Worm (Caenorhabditis elegans) whole organism, L4 larva: ENCODE results near the gene C44C10.12.

Experiments
- D1046.2 ChIP-seq: fragments of 200-800 bp; sonication (Bioruptor generic); IDR thresholded peaks from 2 replicates; pipeline ENCODE4 v1.3.6; 2022; ENCODE audit warnings: missing genetic modification characterization, missing compliant biosample characterization
- F10B5.3 ChIP-seq: sonication (generic microtip); optimal IDR thresholded peaks from 2 replicates; lab custom pipeline; 2016; ENCODE audit warnings: mild to moderate bottlenecking, missing genetic modification characterization, missing compliant biosample characterization
- F49E8.2 ChIP-seq: sonication (generic microtip); optimal IDR thresholded peaks from 2 replicates; lab custom pipeline; 2016; ENCODE audit warnings: missing compliant biosample characterization, mild to moderate bottlenecking, missing genetic modification characterization, borderline replicate concordance
- T26A8.4 ChIP-seq: fragments of 200-800 bp; sonication (Bioruptor generic); IDR thresholded peaks from 2 replicates; pipeline ENCODE4 v1.3.6; 2022; ENCODE audit warnings: missing genetic modification characterization, missing compliant biosample characterization
- Y48G9A.11 ChIP-seq: fragments of 200-800 bp; sonication (Bioruptor generic); IDR thresholded peaks from 2 replicates; pipeline ENCODE4 v1.3.6; 2022; ENCODE audit warnings: missing genetic modification reagents, missing genetic modification characterization, missing compliant biosample characterization
- Y5F2A.4 ChIP-seq: fragments of 200-800 bp; sonication (Bioruptor generic); optimal IDR thresholded peaks from 2 replicates; lab custom pipeline; 2018; ENCODE audit warnings: mild to moderate bottlenecking, missing genetic modification characterization, missing compliant biosample characterization
- ZK337.2 ChIP-seq: fragments of 200-800 bp; sonication (Bioruptor generic); IDR thresholded peaks from 2 replicates; pipeline ENCODE4 v1.3.6; 2022; ENCODE audit warnings: missing genetic modification reagents, missing genetic modification characterization, missing compliant biosample characterization
- aha-1 ChIP-seq: fragments of 150-350 bp; peaks from one replicate; lab custom pipeline; 2014; ENCODE audit warnings: missing biosample characterization, missing genetic modification characterization
- ceh-28 ChIP-seq: fragments of 150-350 bp; optimal IDR thresholded peaks from 2 replicates; lab custom pipeline; 2014; ENCODE audit warnings: missing biosample characterization, missing genetic modification reagents, missing genetic modification characterization
- ceh-32 ChIP-seq: sonication (generic microtip); optimal IDR thresholded peaks from 2 replicates; lab custom pipeline; 2016; ENCODE audit warnings: mild to moderate bottlenecking, missing genetic modification characterization, missing compliant biosample characterization; ENCODE audit not compliant: poor library complexity
- ceh-44 ChIP-seq: fragments of 200-800 bp; sonication (Bioruptor generic); IDR thresholded peaks from 2 replicates; pipeline ENCODE4 v1.3.6; 2022; ENCODE audit warnings: missing genetic modification reagents, missing genetic modification characterization, missing compliant biosample characterization
- ces-1 ChIP-seq: fragments of 150-350 bp; sonication (generic microtip); optimal IDR thresholded peaks from 4 replicates; lab custom pipeline; 2014; ENCODE audit warnings: missing biosample characterization, missing genetic modification reagents, missing genetic modification characterization
- ctbp-1 ChIP-seq: fragments of 200-800 bp; sonication (Bioruptor generic); IDR thresholded peaks from 2 replicates; pipeline ENCODE4 v1.3.6; 2022; ENCODE audit warnings: missing genetic modification reagents, missing genetic modification characterization, missing compliant biosample characterization
- daf-12 ChIP-seq: fragments of 150-350 bp; optimal IDR thresholded peaks from 2 replicates; lab custom pipeline; 2014; ENCODE audit warnings: missing biosample characterization, missing genetic modification reagents, missing genetic modification characterization
- daf-19 ChIP-seq: fragments of 200-800 bp; sonication (Bioruptor generic); conservative IDR thresholded peaks from 2 replicates; pipeline ENCODE4 v1.3.6; 2022; ENCODE audit warnings: missing genetic modification characterization, missing compliant biosample characterization
- dmd-6 ChIP-seq: fragments of 200-800 bp; sonication (Bioruptor generic); IDR thresholded peaks from 2 replicates; pipeline ENCODE4 v1.3.6; 2022; ENCODE audit warnings: missing genetic modification reagents, missing genetic modification characterization, missing compliant biosample characterization
- dmd-9 ChIP-seq: fragments of 200-800 bp; sonication (Bioruptor generic); IDR thresholded peaks from 2 replicates; pipeline ENCODE4 v1.3.6; 2022; ENCODE audit warnings: missing genetic modification reagents, missing genetic modification characterization, missing compliant biosample characterization
- dpl-1 ChIP-seq: fragments of 150-350 bp; optimal IDR thresholded peaks from 2 replicates; lab custom pipeline; 2014; ENCODE audit warnings: missing biosample characterization, missing genetic modification reagents, missing genetic modification characterization
- duxl-1 ChIP-seq: sonication (generic microtip); optimal IDR thresholded peaks from 2 replicates; lab custom pipeline; 2016; ENCODE audit warnings: mild to moderate bottlenecking, missing genetic modification characterization, moderate library complexity, missing compliant biosample characterization; ENCODE audit not compliant: poor library complexity
- dve-1 ChIP-seq: sonication (generic microtip); optimal IDR thresholded peaks from 2 replicates; lab custom pipeline; 2017; ENCODE audit warnings: antibody characterized with exemption, mild to moderate bottlenecking, missing genetic modification characterization, missing compliant biosample characterization; ENCODE audit not compliant: insufficient read depth
- fos-1 ChIP-seq: fragments of 150-350 bp; optimal IDR thresholded peaks from 2 replicates; lab custom pipeline; 2014; ENCODE audit warnings: missing biosample characterization, missing genetic modification characterization
- gei-8 ChIP-seq: fragments of 200-800 bp; sonication (Bioruptor generic); optimal IDR thresholded peaks from 2 replicates; lab custom pipeline; 2018; ENCODE audit warnings: mild to moderate bottlenecking, missing genetic modification characterization, missing compliant biosample characterization
- hif-1 ChIP-seq, 2 experiments: sonication (generic microtip); optimal IDR thresholded peaks; 2 replicates each; lab custom pipeline; 2016 to 2017; ENCODE audit warnings: missing compliant biosample characterization in 2 of 2, missing genetic modification characterization in 2 of 2, missing genetic modification reagents in 2 of 2, missing genotype in 2 of 2, mild to moderate bottlenecking in 1 of 2
- hlh-11 ChIP-seq: fragments of 200-800 bp; sonication (Bioruptor generic); optimal IDR thresholded peaks from 2 replicates; lab custom pipeline; 2018; ENCODE audit warnings: mild to moderate bottlenecking, missing genetic modification characterization, missing compliant biosample characterization
- hlh-30 ChIP-seq: sonication (generic microtip); optimal IDR thresholded peaks from 2 replicates; lab custom pipeline; 2017; ENCODE audit warnings: antibody characterized with exemption, mild to moderate bottlenecking, missing genetic modification characterization, missing compliant biosample characterization; ENCODE audit not compliant: insufficient read depth
- hmg-1.1 ChIP-seq: fragments of 200-800 bp; sonication (Bioruptor generic); IDR thresholded peaks from 2 replicates; pipeline ENCODE4 v1.3.6; 2022; ENCODE audit warnings: missing genetic modification reagents, missing genetic modification characterization, missing compliant biosample characterization
- mdl-1 ChIP-seq, 2 experiments: fragments of 150-350 bp in 1 of 2; sonication (generic microtip) in 1 of 2; optimal IDR thresholded peaks; 2 replicates each; lab custom pipeline; 2014 to 2017; ENCODE audit warnings: missing biosample characterization in 2 of 2, missing genetic modification characterization in 2 of 2
- mxl-2 ChIP-seq: fragments of 200-800 bp; sonication (Bioruptor generic); conservative IDR thresholded peaks from 2 replicates; pipeline ENCODE4 v1.3.6; 2022; ENCODE audit warnings: missing genetic modification reagents, missing genetic modification characterization, missing compliant biosample characterization
- mxl-3 ChIP-seq: fragments of 200-800 bp; sonication (Bioruptor generic); optimal IDR thresholded peaks from 2 replicates; lab custom pipeline; 2018; ENCODE audit warnings: mild to moderate bottlenecking, missing genetic modification characterization, missing compliant biosample characterization
- nhr-10 ChIP-seq: fragments of 150-350 bp; optimal IDR thresholded peaks from 2 replicates; lab custom pipeline; 2014; ENCODE audit warnings: missing biosample characterization, missing genetic modification characterization
- nhr-11 ChIP-seq: fragments of 150-350 bp; optimal IDR thresholded peaks from 2 replicates; lab custom pipeline; 2014; ENCODE audit warnings: missing biosample characterization, missing genetic modification characterization
- nhr-25 ChIP-seq: sonication (generic microtip); optimal IDR thresholded peaks from 2 replicates; lab custom pipeline; 2017; ENCODE audit warnings: missing genetic modification characterization, mild to moderate bottlenecking, missing compliant biosample characterization, antibody characterized with exemption, moderate library complexity, borderline replicate concordance; ENCODE audit not compliant: insufficient read depth
- nhr-28 ChIP-seq: fragments of 150-350 bp; optimal IDR thresholded peaks from 2 replicates; lab custom pipeline; 2014; ENCODE audit warnings: missing biosample characterization, missing genetic modification characterization
- nhr-42 ChIP-seq: fragments of 200-800 bp; sonication (Bioruptor generic); IDR thresholded peaks from 2 replicates; pipeline ENCODE4 v1.3.6; 2022; ENCODE audit warnings: missing genetic modification characterization, missing compliant biosample characterization
- pha-4 ChIP-seq, 2 experiments: fragments of 150-350 bp in 1 of 2; fragments of 200-800 bp in 1 of 2; sonication (Bioruptor generic) in 1 of 2; IDR thresholded peaks in 1 of 2; optimal IDR thresholded peaks in 1 of 2; 2 replicates each; pipeline versions ENCODE4 v1.3.6 to Lab custom; 2014 to 2022; ENCODE audit warnings: missing genetic modification characterization in 2 of 2, missing genetic modification reagents in 2 of 2, missing biosample characterization in 1 of 2, missing compliant biosample characterization in 1 of 2
- rbr-2 ChIP-seq: sonication (generic microtip); optimal IDR thresholded peaks from 2 replicates; lab custom pipeline; 2016; ENCODE audit warnings: missing genotype, missing genetic modification characterization, missing compliant biosample characterization
- set-16 ChIP-seq: fragments of 200-800 bp; sonication (Bioruptor generic); IDR thresholded peaks from 2 replicates; pipeline ENCODE4 v1.3.6; 2022; ENCODE audit warnings: missing genetic modification reagents, missing genetic modification characterization, missing compliant biosample characterization
- snpc-1.2 ChIP-seq: fragments of 200-800 bp; sonication (Bioruptor generic); IDR thresholded peaks from 2 replicates; pipeline ENCODE4 v1.3.6; 2022; ENCODE audit warnings: missing genetic modification reagents, missing genetic modification characterization, missing compliant biosample characterization
- snpc-4 ChIP-seq: fragments of 150-350 bp; optimal IDR thresholded peaks from 2 replicates; lab custom pipeline; 2014; ENCODE audit warnings: missing biosample characterization, missing genetic modification characterization
- unc-39 ChIP-seq: sonication (generic microtip); optimal IDR thresholded peaks from 2 replicates; lab custom pipeline; 2017; ENCODE audit warnings: missing biosample characterization, missing genetic modification characterization
- unc-62 ChIP-seq, 3 experiments: fragments of 150-350 bp in 1 of 3; sonication (generic microtip); optimal IDR thresholded peaks in 2 of 3; peaks in 1 of 3; 1 replicate in 1 of 3; 2 replicates in 2 of 3; lab custom pipeline; 2014 to 2017; ENCODE audit warnings: missing biosample characterization in 3 of 3, missing genetic modification characterization in 3 of 3, missing genetic modification reagents in 3 of 3, missing genotype in 1 of 3
- zfp-3 ChIP-seq: fragments of 200-800 bp; sonication (Bioruptor generic); conservative IDR thresholded peaks from 2 replicates; pipeline ENCODE4 v1.3.6; 2022; ENCODE audit warnings: missing genetic modification reagents, missing genetic modification characterization, missing compliant biosample characterization
- zip-2 ChIP-seq: fragments of 150-350 bp; optimal IDR thresholded peaks from 2 replicates; lab custom pipeline; 2014; ENCODE audit warnings: missing biosample characterization, missing genetic modification characterization
- ztf-7 ChIP-seq: fragments of 150-350 bp; optimal IDR thresholded peaks from 2 replicates; lab custom pipeline; 2014; ENCODE audit warnings: missing biosample characterization, missing genetic modification characterization

The C44C10.12 gene

DNA sequence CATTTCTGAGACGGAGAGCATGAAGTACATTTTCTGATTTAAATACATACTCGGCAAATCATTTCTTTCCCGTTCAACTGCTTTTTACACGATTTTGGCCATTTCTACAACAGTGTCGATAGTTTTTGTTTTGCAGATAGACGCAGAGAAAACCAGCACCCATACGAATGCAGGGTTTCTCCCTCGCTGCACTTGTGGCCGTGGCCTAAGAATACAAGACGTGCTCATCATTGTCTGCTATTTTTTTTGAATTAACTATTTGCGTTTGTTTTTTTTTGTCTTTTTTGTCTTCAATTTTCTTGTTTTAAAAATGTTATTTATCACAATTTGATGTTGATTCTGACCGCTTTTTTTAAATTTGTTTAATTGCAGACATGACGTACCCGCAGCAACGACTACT is 3.7 kb upstream of the C44C10.12 start, which contains the start of gene smcl-1:
Gene smcl-1, plus strand, starts transcription at position 373 of the 400 bp plus-strand sequence.
- TF ChIP-seq hmg-1.1 (peak; percentile 55; the same call in 1 of the 2 replicates), nhr-28 (tag; lab: Kevin White, UChicago) (peak; percentile 56), ZK337.2 (GFP tag; lab: Robert Waterston, UW) (0 out of 2 replicates have a peak, but pooled peaks have one; percentile 30), dmd-6 (GFP tag; lab: Robert Waterston, UW) (0 out of 2 replicates have a peak, but pooled peaks have one; percentile 33), gei-8 (no peak), mxl-3 (GFP tag; lab: Kevin White, UChicago) (peak; percentile 72), fos-1 (tag; lab: Kevin White, UChicago) (no peak), aha-1 (tag; lab: Kevin White, UChicago) (peak; percentile 80), snpc-1.2 (GFP tag; lab: Robert Waterston, UW) (no peak), dpl-1 (peak; percentile 23), snpc-4 (no peak), ceh-28 (tag; lab: Kevin White, UChicago) (no peak), unc-62 (GFP tag; optimal IDR thresholded peaks at IDR 0.05 in 1 of 2; lab: Kevin White, UChicago) (no peak), unc-62 (tag; optimal IDR thresholded peaks at IDR 0.05; lab: Kevin White, UChicago) (no peak), pha-4 (GFP tag; IDR thresholded peaks at IDR 0.05; lab: Robert Waterston, UW) (no peak), pha-4 (tag; optimal IDR thresholded peaks at IDR 0.05; lab: Kevin White, UChicago) (peak; percentile 63), ctbp-1 (no peak), F49E8.2 (tag; lab: Kevin White, UChicago) (no peak), nhr-25 (no peak), hlh-11 (peak; percentile 36), hlh-30 (tag; lab: Kevin White, UChicago) (no peak), nhr-11 (tag; lab: Kevin White, UChicago) (no peak), daf-19 (GFP tag; lab: Robert Waterston, UW) (no peak), mdl-1 (tag; optimal IDR thresholded peaks at IDR 0.05; lab: Kevin White, UChicago) (peak in 1 of 2 experiments; percentile 24)

DNA sequence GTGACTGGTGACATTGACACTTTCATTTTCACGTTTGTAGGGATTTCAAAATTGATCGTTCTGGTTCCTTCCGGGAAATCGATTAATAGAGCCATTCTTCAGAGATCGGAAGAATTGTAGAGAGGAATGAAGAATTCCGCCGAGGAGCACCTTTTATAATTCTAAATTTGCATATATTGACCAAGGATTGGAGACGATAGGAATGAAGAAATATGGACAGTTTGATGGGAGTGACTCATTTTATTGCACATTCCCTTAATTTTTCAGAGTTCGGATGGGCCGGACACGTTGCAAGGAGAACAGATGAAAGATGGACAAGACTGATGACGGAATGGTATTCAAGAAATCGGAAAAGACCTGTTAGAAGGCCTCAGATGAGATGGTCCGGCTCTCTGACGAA is 3.5 kb downstream of the C44C10.12 start, which contains the start of gene C44C10.15:
Gene C44C10.15, minus strand, starts transcription at position 101 of the 400 bp plus-strand sequence.
- TF ChIP-seq ces-1: no peak
- TF ChIP-seq zfp-3 (GFP tag; lab: Robert Waterston, UW): no peak
- no peak for TF ChIP-seq set-16 (GFP tag; lab: Robert Waterston, UW)
- TF ChIP-seq Y48G9A.11 (GFP tag; lab: Robert Waterston, UW): no peak
- TF ChIP-seq nhr-42: no peak
- no peak for TF ChIP-seq snpc-4
- TF ChIP-seq nhr-28 (tag; lab: Kevin White, UChicago): no peak
- no peak for TF ChIP-seq ctbp-1
- TF ChIP-seq daf-12 (tag; lab: Kevin White, UChicago): no peak

DNA sequence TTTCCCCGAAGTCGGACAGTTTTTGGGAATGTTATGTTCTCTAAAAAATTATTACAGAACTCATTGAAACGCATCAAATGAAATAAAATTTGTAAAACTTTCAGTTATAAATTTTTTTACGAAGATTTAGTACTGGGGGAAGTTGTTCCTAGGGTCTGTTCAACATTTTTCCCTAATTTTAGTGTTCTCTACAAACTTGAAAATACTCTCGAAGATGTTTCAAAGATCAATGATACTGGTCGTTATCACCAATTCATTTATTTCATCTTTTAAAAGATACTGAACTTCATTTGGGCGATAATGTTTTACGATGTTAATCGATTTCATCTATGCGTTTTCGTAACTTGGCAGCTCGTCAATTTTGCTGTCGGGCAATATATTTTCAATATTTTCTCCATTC is 5.4 kb downstream of the C44C10.12 start, which contains the start of gene C44C10.3:
Gene C44C10.3, plus strand, starts transcription at position 301 of the 400 bp plus-strand sequence.
- TF ChIP-seq F10B5.3 (tag; lab: Kevin White, UChicago): no peak

DNA sequence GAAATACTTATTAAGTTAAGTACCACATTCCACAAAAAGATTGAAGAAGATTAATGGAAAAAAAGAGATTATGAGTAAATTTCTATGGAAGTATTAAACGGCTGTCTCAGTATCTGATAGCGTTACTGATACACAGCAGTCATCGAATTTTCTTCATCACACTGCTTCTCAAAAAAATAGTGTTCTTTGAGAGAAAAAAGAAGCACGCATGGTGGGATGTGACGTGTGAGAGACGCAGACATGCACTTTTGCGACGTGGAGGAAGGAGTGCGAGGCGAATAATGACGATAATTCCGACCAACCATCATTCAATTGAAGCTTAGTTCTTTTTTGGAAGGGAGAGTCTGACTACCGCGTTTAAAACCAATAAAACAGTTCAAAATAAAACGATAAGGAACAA is 13.4 kb downstream of the C44C10.12 start, which contains the start of gene C44C10.11:
Gene C44C10.11, minus strand, starts transcription at position 115 of the 400 bp plus-strand sequence.
- TF ChIP-seq unc-39 (no peak), hif-1 (tag; optimal IDR thresholded peaks at IDR 0.05; lab: Kevin White, UChicago) (no peak), set-16 (GFP tag; lab: Robert Waterston, UW) (no peak), nhr-28 (tag; lab: Kevin White, UChicago) (peak; percentile 87), ces-1 (no peak), ceh-44 (GFP tag; lab: Robert Waterston, UW) (no peak), dve-1 (tag; lab: Kevin White, UChicago) (peak; percentile 75), mxl-2 (GFP tag; lab: Robert Waterston, UW) (no peak), hlh-30 (tag; lab: Kevin White, UChicago) (peak; percentile 77), snpc-4 (no peak), rbr-2 (tag; lab: Kevin White, UChicago) (no peak), dmd-9 (GFP tag; lab: Robert Waterston, UW) (no peak), nhr-10 (peak; percentile 8), ztf-7 (tag; lab: Kevin White, UChicago) (no peak), T26A8.4 (GFP tag; lab: Robert Waterston, UW) (no peak), D1046.2 (GFP tag; lab: Robert Waterston, UW) (no peak), ceh-32 (tag; lab: Kevin White, UChicago) (no peak), F10B5.3 (tag; lab: Kevin White, UChicago) (no peak), Y5F2A.4 (GFP tag; lab: Kevin White, UChicago) (no peak), duxl-1 (no peak), zip-2 (tag; lab: Kevin White, UChicago) (no peak)
